Worm (Caenorhabditis elegans): ENCODE measurements around the gene F14F9.5.

The F14F9.5 gene

DNA sequence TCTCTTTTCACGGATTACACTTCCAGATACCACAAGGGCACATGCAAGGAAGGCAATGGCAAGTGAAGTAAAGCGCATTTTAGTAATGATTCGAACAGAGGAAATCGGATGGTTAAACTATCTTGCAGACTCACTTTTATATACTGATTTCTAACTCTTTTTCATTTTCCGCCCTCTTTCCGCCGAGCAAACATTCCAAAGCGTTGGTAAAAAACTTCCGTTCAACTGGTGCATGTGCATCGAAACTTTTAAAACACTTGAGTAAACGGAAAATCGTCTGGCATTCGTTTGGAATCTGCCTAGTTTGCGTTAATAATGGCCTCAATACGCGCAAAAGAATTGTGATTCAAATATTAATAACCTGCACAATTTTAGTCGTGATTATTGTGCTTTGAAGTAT is 37.8 kb downstream of the F14F9.5 start, which contains the start of gene abu-7:
TSS of gene abu-7 (minus strand) at position 101 of the 400 bp plus-strand sequence.
- TF ChIP-seq lin-54 (GFP tag; optimal IDR thresholded peaks at IDR 0.05), result no peak
- TF ChIP-seq T07F8.4 (tag; optimal IDR thresholded peaks at IDR 0.05), result no peak
- TF ChIP-seq T26A5.8 (tag; optimal IDR thresholded peaks at IDR 0.05), result no peak
- no peak for TF ChIP-seq ceh-27 (GFP tag; optimal IDR thresholded peaks at IDR 0.05)
- TF ChIP-seq ccch-3 (GFP tag; optimal IDR thresholded peaks at IDR 0.05), result no peak
- TF ChIP-seq bed-1 (GFP tag; IDR thresholded peaks at IDR 0.05), result no peak
- no peak for TF ChIP-seq bed-2 (GFP tag; IDR thresholded peaks at IDR 0.05)
- no peak for TF ChIP-seq fkh-3 (tag; optimal IDR thresholded peaks at IDR 0.05)
- TF ChIP-seq hsf-1 (GFP tag; IDR thresholded peaks at IDR 0.05), result no peak
- no peak for TF ChIP-seq Y56A3A.18 (GFP tag; IDR thresholded peaks at IDR 0.05)
- TF ChIP-seq gei-17 (GFP tag; optimal IDR thresholded peaks at IDR 0.05), result no peak
- no peak for TF ChIP-seq efl-1 (GFP tag; optimal IDR thresholded peaks at IDR 0.05)
- TF ChIP-seq chd-7 (tag; optimal IDR thresholded peaks at IDR 0.05), result no peak
- TF ChIP-seq mcd-1 (GFP tag; IDR thresholded peaks at IDR 0.05), result no peak
- no peak for TF ChIP-seq xnd-1 (tag; optimal IDR thresholded peaks at IDR 0.05)
- TF ChIP-seq Y53G8AR.9 (GFP tag; conservative IDR thresholded peaks at IDR 0.05), result no peak
- no peak for TF ChIP-seq rec-8 (tag; optimal IDR thresholded peaks at IDR 0.05)

DNA sequence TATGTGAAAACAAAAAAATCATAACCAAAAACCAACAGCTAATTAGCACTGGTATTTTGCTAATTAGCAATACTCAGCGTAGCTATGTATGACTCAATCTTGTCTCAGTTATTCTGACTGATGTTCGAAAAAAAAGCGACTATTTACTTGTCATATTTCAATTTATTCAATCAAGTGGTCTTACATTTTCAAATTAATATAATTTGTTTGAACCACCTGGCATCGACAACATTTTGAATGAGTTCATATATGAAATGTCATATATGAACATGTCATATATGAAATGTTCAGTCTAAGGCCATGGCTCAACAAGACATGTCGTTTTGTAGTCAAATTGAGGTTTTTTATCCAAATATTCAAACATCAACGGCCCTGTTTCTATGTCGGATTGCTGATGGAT is 38.5 kb downstream of the F14F9.5 start, which contains the start of gene srw-140:
TSS of gene srw-140 (plus strand) at position 301 of the 400 bp plus-strand sequence.
- TF ChIP-seq gei-17 (GFP tag; optimal IDR thresholded peaks at IDR 0.05), result no peak
- no peak for TF ChIP-seq lin-54 (GFP tag; optimal IDR thresholded peaks at IDR 0.05)
- TF ChIP-seq lsl-1 (GFP tag; optimal IDR thresholded peaks at IDR 0.05), result no peak
- TF ChIP-seq snpc-4 (GFP tag; optimal IDR thresholded peaks at IDR 0.05), result no peak
- TF ChIP-seq snpc-4 (tag; optimal IDR thresholded peaks at IDR 0.05), result no peak
- no peak for TF ChIP-seq ztf-25 (GFP tag; IDR thresholded peaks at IDR 0.05)
- TF ChIP-seq ama-1 (optimal IDR thresholded peaks at IDR 0.05), result no peak
- TF ChIP-seq ama-1 (GFP tag; optimal IDR thresholded peaks at IDR 0.05), result no peak
- TF ChIP-seq aptf-2 (GFP tag; conservative IDR thresholded peaks at IDR 0.05), result no peak
- TF ChIP-seq madf-3 (GFP tag; IDR thresholded peaks at IDR 0.05), result no peak
- no peak for TF ChIP-seq B0019.2 (GFP tag; conservative IDR thresholded peaks at IDR 0.05)
- TF ChIP-seq bed-2 (GFP tag; IDR thresholded peaks at IDR 0.05), result no peak
- TF ChIP-seq aptf-3 (GFP tag; IDR thresholded peaks at IDR 0.05), result no peak
- no peak for TF ChIP-seq chd-7 (tag; optimal IDR thresholded peaks at IDR 0.05)
- no peak for TF ChIP-seq hmg-20 (GFP tag; IDR thresholded peaks at IDR 0.05)
- TF ChIP-seq sptf-2 (GFP tag; optimal IDR thresholded peaks at IDR 0.05), result no peak
- TF ChIP-seq repo-1 (tag; optimal IDR thresholded peaks at IDR 0.05), result no peak
- no peak for TF ChIP-seq F33H1.4 (GFP tag; IDR thresholded peaks at IDR 0.05)
- TF ChIP-seq Y95B8A.8 (GFP tag; IDR thresholded peaks at IDR 0.05), result no peak
- TF ChIP-seq snpc-3.4 (tag; optimal IDR thresholded peaks at IDR 0.05), result no peak

DNA sequence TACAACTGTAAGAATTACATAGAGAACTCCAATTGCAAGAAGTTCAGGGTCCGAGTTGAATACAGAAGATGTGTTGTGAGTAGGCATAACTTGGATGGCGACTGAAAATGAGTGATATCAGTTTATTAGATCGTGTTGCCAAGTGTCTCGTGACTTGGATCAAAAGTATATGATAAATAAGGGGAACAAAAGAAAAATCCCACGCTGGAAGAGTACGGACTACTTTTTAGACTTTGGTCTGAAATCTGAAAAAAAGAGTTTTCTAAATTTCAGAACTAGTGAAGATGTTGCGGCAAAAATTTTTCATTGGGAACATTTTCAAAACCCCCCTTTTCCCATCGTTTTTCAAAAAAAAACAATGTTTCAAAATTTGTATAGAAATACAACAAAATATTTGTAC is 42.7 kb downstream of the F14F9.5 start, which contains the start of gene srt-64:
TSS of gene srt-64 (minus strand) at position 101 of the 400 bp plus-strand sequence.
- TF ChIP-seq ceh-58 (GFP tag; IDR thresholded peaks at IDR 0.05), result no peak
- TF ChIP-seq ztf-26 (tag; optimal IDR thresholded peaks at IDR 0.05), result no peak
- TF ChIP-seq ceh-100 (GFP tag; IDR thresholded peaks at IDR 0.05), result no peak
- no peak for TF ChIP-seq let-607 (tag; optimal IDR thresholded peaks at IDR 0.05)
- TF ChIP-seq attf-5 (GFP tag; optimal IDR thresholded peaks at IDR 0.05), result no peak
- TF ChIP-seq chd-7 (tag; optimal IDR thresholded peaks at IDR 0.05), result no peak
- no peak for TF ChIP-seq dox-1 (GFP tag; IDR thresholded peaks at IDR 0.05)
- TF ChIP-seq C06A6.2 (GFP tag; conservative IDR thresholded peaks at IDR 0.05), result no peak
